Worm (Caenorhabditis elegans) whole organism, L3 larva: ENCODE results near the gene algn-8.

ENCODE experiments used
- ceh-82 ChIP-seq: fragments of 150-350 bp; optimal IDR thresholded peaks from 2 replicates; lab custom pipeline; 2014; ENCODE audit warnings: missing biosample characterization, missing genetic modification characterization
- eor-1 ChIP-seq, 2 experiments: fragments of 150-350 bp; optimal IDR thresholded peaks; 2 replicates each; lab custom pipeline; 2014 to 2018; ENCODE audit warnings: missing biosample characterization in 2 of 2, missing genetic modification characterization in 2 of 2
- fkh-10 ChIP-seq: sonication (generic microtip); optimal IDR thresholded peaks from 2 replicates; lab custom pipeline; 2017; ENCODE audit warnings: missing biosample characterization, missing genetic modification reagents, missing genetic modification characterization
- fos-1 ChIP-seq: fragments of 150-350 bp; optimal IDR thresholded peaks from 2 replicates; lab custom pipeline; 2014; ENCODE audit warnings: missing biosample characterization, missing genetic modification characterization
- nhr-43 ChIP-seq: sonication (generic microtip); optimal IDR thresholded peaks from 2 replicates; lab custom pipeline; 2016; ENCODE audit warnings: mild to moderate bottlenecking, missing genetic modification characterization, missing compliant biosample characterization; ENCODE audit not compliant: poor library complexity, severe bottlenecking
- nhr-76 ChIP-seq: fragments of 150-350 bp; sonication (generic microtip); optimal IDR thresholded peaks from 5 replicates; lab custom pipeline; 2014; ENCODE audit warnings: missing biosample characterization, missing genetic modification characterization
- sea-2 ChIP-seq: fragments of 150-350 bp; sonication (generic microtip); optimal IDR thresholded peaks from 4 replicates; lab custom pipeline; 2014; ENCODE audit warnings: missing biosample characterization, missing genetic modification reagents, missing genetic modification characterization
- skn-1 ChIP-seq: fragments of 150-350 bp; optimal IDR thresholded peaks from 2 replicates; lab custom pipeline; 2014; ENCODE audit warnings: missing biosample characterization, missing genetic modification characterization
- snpc-4 ChIP-seq: fragments of 150-350 bp; optimal IDR thresholded peaks from 2 replicates; lab custom pipeline; 2014; ENCODE audit warnings: missing biosample characterization, missing genetic modification characterization
- unc-62 ChIP-seq: fragments of 150-350 bp; sonication (generic microtip); optimal IDR thresholded peaks from 4 replicates; lab custom pipeline; 2014; ENCODE audit warnings: missing biosample characterization, missing genetic modification reagents, missing genetic modification characterization

DNA sequence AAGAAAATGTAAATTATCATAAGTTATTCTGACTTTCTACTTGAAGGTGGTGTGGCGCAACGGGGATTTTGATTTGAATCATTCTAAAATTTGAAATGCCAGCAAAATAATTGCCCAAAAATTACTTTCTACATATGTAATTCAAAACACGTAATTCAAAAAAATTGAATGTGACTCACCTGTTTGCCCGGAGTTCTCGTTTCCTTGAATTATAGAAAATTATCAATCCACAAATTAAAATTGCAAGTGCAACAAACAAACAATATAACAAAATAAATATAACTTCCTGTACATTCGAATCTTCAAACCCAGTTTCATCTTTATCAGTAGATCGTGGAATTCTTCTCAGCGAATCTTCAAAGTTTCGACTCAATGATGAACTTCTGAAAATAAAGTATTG, 18.0 kb downstream of the algn-8 start:
- no peak for TF ChIP-seq fkh-10 (GFP tag; lab: Kevin White, UChicago)
- no peak for TF ChIP-seq fos-1 (tag; lab: Kevin White, UChicago)
- TF ChIP-seq unc-62 (GFP tag; lab: Kevin White, UChicago) = no peak
- no peak for TF ChIP-seq snpc-4
- no peak for TF ChIP-seq sea-2 (GFP tag; lab: Kevin White, UChicago)
- no peak for TF ChIP-seq nhr-76 (tag; lab: Kevin White, UChicago)
- no peak for TF ChIP-seq skn-1 (tag; lab: Kevin White, UChicago)
- no peak for TF ChIP-seq nhr-43 (tag; lab: Kevin White, UChicago)
- TF ChIP-seq ceh-82 (tag; lab: Kevin White, UChicago) = no peak
- no peak for TF ChIP-seq eor-1 (tag; optimal IDR thresholded peaks at IDR 0.05; lab: Kevin White, UChicago)
